Fruit fly (Drosophila melanogaster): Measurements from ENCODE around the gene loco.
A peak's percentile ranks its signal among the peaks of the same experiment; 100 is the strongest.

The loco gene

dm6 chr3R:22631156-22631555 lies 8.0 kb downstream of the loco start (continued):
- TF ChIP-seq CG17912 (GFP tag; optimal IDR thresholded peaks at IDR 0.05): peak; percentile 31
- peak; percentile 47 for TF ChIP-seq PHDP (tag; optimal IDR thresholded peaks at IDR 0.05)
- TF ChIP-seq CG16815 (GFP tag; optimal IDR thresholded peaks at IDR 0.05): no peak
- TF ChIP-seq Elba2 (GFP tag; optimal IDR thresholded peaks at IDR 0.05): no peak
- no peak for TF ChIP-seq jumu (GFP tag; optimal IDR thresholded peaks at IDR 0.05)
- no peak for TF ChIP-seq B-H2 (GFP tag; optimal IDR thresholded peaks at IDR 0.05)
- TF ChIP-seq CG11247 (GFP tag; IDR thresholded peaks at IDR 0.05): no peak
- TF ChIP-seq ro (GFP tag; IDR thresholded peaks at IDR 0.05): no peak
- no peak for TF ChIP-seq HHEX (GFP tag; optimal IDR thresholded peaks at IDR 0.05)
- TF ChIP-seq CG9932 (GFP tag; IDR thresholded peaks at IDR 0.05): no peak
- TF ChIP-seq bigmax (GFP tag; optimal IDR thresholded peaks at IDR 0.05): no peak
- TF ChIP-seq D19B (GFP tag; optimal IDR thresholded peaks at IDR 0.05): no peak
- no peak for TF ChIP-seq Hmx (GFP tag; optimal IDR thresholded peaks at IDR 0.05)
- TF ChIP-seq CG14014 (GFP tag; IDR thresholded peaks at IDR 0.05): no peak; the same call in 1 of the 2 replicates
- TF ChIP-seq H2.0 (GFP tag; IDR thresholded peaks at IDR 0.05): no peak
- TF ChIP-seq CG32772 (GFP tag; IDR thresholded peaks at IDR 0.05): no peak
- TF ChIP-seq Med (GFP tag): peak; percentile 69
- peak; percentile 29 for TF ChIP-seq org-1 (GFP tag; optimal IDR thresholded peaks at IDR 0.05)
- no peak for TF ChIP-seq ac (GFP tag; optimal IDR thresholded peaks at IDR 0.05)
- no peak for TF ChIP-seq br (optimal IDR thresholded peaks at IDR 0.05)
- no peak for TF ChIP-seq Ssrp (tag; optimal IDR thresholded peaks at IDR 0.05)
- TF ChIP-seq CG15514 (GFP tag; optimal IDR thresholded peaks at IDR 0.05): no peak
- peak; percentile 43 for TF ChIP-seq kni (GFP tag; optimal IDR thresholded peaks at IDR 0.05)
- no peak for TF ChIP-seq Ravus (GFP tag; IDR thresholded peaks at IDR 0.05)
- peak; percentile 23 for TF ChIP-seq Camta (GFP tag; optimal IDR thresholded peaks at IDR 0.05)
- TF ChIP-seq H15 (GFP tag; IDR thresholded peaks at IDR 0.05): no peak
- TF ChIP-seq CG15601 (tag; optimal IDR thresholded peaks at IDR 0.05): peak; percentile 19
- TF ChIP-seq CG12155 (GFP tag; optimal IDR thresholded peaks at IDR 0.05): no peak
- TF ChIP-seq CkIIα-i1 (GFP tag; IDR thresholded peaks at IDR 0.05): no peak
- no peak for TF ChIP-seq btn (GFP tag; optimal IDR thresholded peaks at IDR 0.05)
- TF ChIP-seq otp (GFP tag; IDR thresholded peaks at IDR 0.05): no peak
- TF ChIP-seq sr (GFP tag; IDR thresholded peaks at IDR 0.05): no peak
- TF ChIP-seq CG7987 (GFP tag; optimal IDR thresholded peaks at IDR 0.05): peak; percentile 37
- TF ChIP-seq CG4617 (GFP tag; optimal IDR thresholded peaks at IDR 0.05; ENCODE audit: borderline replicate concordance): no peak
- TF ChIP-seq twi (tag; optimal IDR thresholded peaks at IDR 0.05): peak; percentile 4
- TF ChIP-seq insv (GFP tag; optimal IDR thresholded peaks at IDR 0.05): no peak
- no peak for TF ChIP-seq NfI (GFP tag; optimal IDR thresholded peaks at IDR 0.05)
- TF ChIP-seq sob (GFP tag; IDR thresholded peaks at IDR 0.05): no peak
- TF ChIP-seq stwl (tag; optimal IDR thresholded peaks at IDR 0.05): no peak
- TF ChIP-seq CG18599 (GFP tag; optimal IDR thresholded peaks at IDR 0.05): peak; percentile 46
- TF ChIP-seq slbo (GFP tag; IDR thresholded peaks at IDR 0.05): 0 out of 2 replicates have a peak, but pooled peaks have one; percentile 2
- TF ChIP-seq zfh1 (GFP tag; IDR thresholded peaks at IDR 0.05): no peak
- TF ChIP-seq CG2712 (tag; optimal IDR thresholded peaks at IDR 0.05): no peak
- TF ChIP-seq vvl (GFP tag; IDR thresholded peaks at IDR 0.05): no peak
- no peak for TF ChIP-seq CG14860 (GFP tag; IDR thresholded peaks at IDR 0.05; ENCODE audit: partially characterized antibody)
- no peak for TF ChIP-seq cg (GFP tag; optimal IDR thresholded peaks at IDR 0.05)
- no peak for TF ChIP-seq wor (GFP tag; IDR thresholded peaks at IDR 0.05)
- TF ChIP-seq Asciz (GFP tag; optimal IDR thresholded peaks at IDR 0.05): peak; percentile 7
- no peak for TF ChIP-seq CHES-1-like (GFP tag; optimal IDR thresholded peaks at IDR 0.05)
- no peak for TF ChIP-seq sens-2 (GFP tag; IDR thresholded peaks at IDR 0.05)
- TF ChIP-seq sqz (GFP tag; optimal IDR thresholded peaks at IDR 0.05): peak; percentile 9
- no peak for TF ChIP-seq aop (GFP tag; IDR thresholded peaks at IDR 0.05)
- TF ChIP-seq CG1529 (GFP tag; optimal IDR thresholded peaks at IDR 0.05): peak; percentile 19
